Worm (Caenorhabditis elegans): ENCODE measurements around the gene W07G4.8.
A peak's percentile ranks its signal among the peaks of the same experiment; 100 is the strongest.

The W07G4.8 gene

DNA sequence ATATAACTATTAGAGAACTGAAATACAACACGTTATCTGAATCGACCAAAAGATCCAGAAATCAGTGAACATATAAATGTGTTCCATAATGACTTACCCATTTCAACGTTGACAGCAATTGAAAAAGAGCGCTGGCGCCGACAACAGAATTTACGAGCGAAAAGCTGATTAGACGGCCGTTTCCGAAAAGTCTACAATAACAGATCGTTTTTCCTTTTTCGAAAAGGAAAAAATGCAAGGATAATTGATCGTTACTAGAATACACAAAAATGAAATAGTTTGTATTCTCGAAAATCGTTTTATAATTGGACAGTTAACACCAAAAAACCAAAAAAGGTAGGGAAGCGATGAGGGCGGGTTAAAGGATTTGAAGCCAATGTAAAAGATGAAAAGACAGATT lies 4.3 kb upstream of the W07G4.8 start, which contains the start of gene srr-1:
Gene srr-1, minus strand, starts transcription at position 101 of the 400 bp plus-strand sequence.
- no peak for TF ChIP-seq skn-1 (tag; optimal IDR thresholded peaks at IDR 0.05)
- TF ChIP-seq F37D6.2 (tag; optimal IDR thresholded peaks at IDR 0.05) = no peak
- TF ChIP-seq daf-19 (GFP tag; conservative IDR thresholded peaks at IDR 0.05) = no peak
- no peak for TF ChIP-seq D1046.2 (GFP tag; IDR thresholded peaks at IDR 0.05)
- TF ChIP-seq attf-4 (tag; optimal IDR thresholded peaks at IDR 0.05) = no peak
- TF ChIP-seq unc-130 (GFP tag; optimal IDR thresholded peaks at IDR 0.05) = no peak
- no peak for TF ChIP-seq madf-5 (GFP tag; IDR thresholded peaks at IDR 0.05)
- TF ChIP-seq mdl-1 (tag; optimal IDR thresholded peaks at IDR 0.05) = no peak
- TF ChIP-seq ztf-11 (tag; optimal IDR thresholded peaks at IDR 0.05) = no peak
- no peak for TF ChIP-seq dmd-6 (GFP tag; IDR thresholded peaks at IDR 0.05)
- TF ChIP-seq ceh-28 (tag; optimal IDR thresholded peaks at IDR 0.05) = no peak
- TF ChIP-seq lin-29 (GFP tag; IDR thresholded peaks at IDR 0.05) = no peak
- TF ChIP-seq ceh-82 (tag; optimal IDR thresholded peaks at IDR 0.05) = no peak
- no peak for TF ChIP-seq ces-1 (GFP tag; optimal IDR thresholded peaks at IDR 0.05)
- no peak for TF ChIP-seq ceh-62 (tag; optimal IDR thresholded peaks at IDR 0.05)
- no peak for TF ChIP-seq nhr-102 (tag; optimal IDR thresholded peaks at IDR 0.05)
- TF ChIP-seq unc-62 (GFP tag; optimal IDR thresholded peaks at IDR 0.05 in 1 of 2) = no peak
- TF ChIP-seq unc-62 (tag; optimal IDR thresholded peaks at IDR 0.05) = no peak
- TF ChIP-seq spr-1 (tag; optimal IDR thresholded peaks at IDR 0.05) = no peak
- no peak for TF ChIP-seq php-3 (GFP tag; IDR thresholded peaks at IDR 0.05)

ce11 chrV:13047574-13048030 lies 1.8 kb downstream of the W07G4.8 start, which contains the start of gene W07G4.5:
Gene W07G4.5 (plus strand): TSS chrV:13047980.
- TF ChIP-seq unc-130 (GFP tag; optimal IDR thresholded peaks at IDR 0.05) (no peak), fkh-10 (GFP tag; optimal IDR thresholded peaks at IDR 0.05) (no peak), nhr-25 (tag; optimal IDR thresholded peaks at IDR 0.05; ENCODE audit: borderline replicate concordance, insufficient read depth) (no peak), spr-3 (GFP tag; optimal IDR thresholded peaks at IDR 0.05) (no peak), mdl-1 (tag; optimal IDR thresholded peaks at IDR 0.05) (peak in 1 of 2 experiments; percentile 29), zag-1 (tag; optimal IDR thresholded peaks at IDR 0.05) (no peak), ztf-7 (tag; optimal IDR thresholded peaks at IDR 0.05) (no peak), dmd-9 (GFP tag; IDR thresholded peaks at IDR 0.05) (no peak), F44E2.7 (GFP tag; IDR thresholded peaks at IDR 0.05) (no peak), Y48G9A.11 (GFP tag; IDR thresholded peaks at IDR 0.05) (no peak), lin-39 (tag; optimal IDR thresholded peaks at IDR 0.05) (no peak), ZK546.5 (tag; optimal IDR thresholded peaks at IDR 0.05) (no peak), cey-2 (tag; optimal IDR thresholded peaks at IDR 0.05; ENCODE audit: borderline replicate concordance, insufficient read depth) (no peak), lir-3 (tag; optimal IDR thresholded peaks at IDR 0.05) (no peak), ztf-11 (tag; optimal IDR thresholded peaks at IDR 0.05) (no peak), rbr-2 (tag; optimal IDR thresholded peaks at IDR 0.05) (no peak), nhr-77 (tag; optimal IDR thresholded peaks at IDR 0.05) (no peak), R02D3.7 (tag; optimal IDR thresholded peaks at IDR 0.05) (no peak), hif-1 (tag; optimal IDR thresholded peaks at IDR 0.05) (peak; percentile 37 to 87), aly-2 (tag; optimal IDR thresholded peaks at IDR 0.05) (no peak), pqm-1 (tag; optimal IDR thresholded peaks at IDR 0.05) (peak; percentile 70), madf-9 (GFP tag; conservative IDR thresholded peaks at IDR 0.05) (no peak), attf-4 (tag; optimal IDR thresholded peaks at IDR 0.05) (no peak), Y75B8A.6 (GFP tag; IDR thresholded peaks at IDR 0.05) (no peak), nhr-10 (tag; optimal IDR thresholded peaks at IDR 0.05) (no peak), nhr-28 (tag; optimal IDR thresholded peaks at IDR 0.05) (peak; percentile 83), zip-11 (GFP tag; IDR thresholded peaks at IDR 0.05) (no peak), nhr-102 (tag; optimal IDR thresholded peaks at IDR 0.05) (no peak), F49E8.2 (tag; optimal IDR thresholded peaks at IDR 0.05; ENCODE audit: borderline replicate concordance) (no peak), dve-1 (tag; optimal IDR thresholded peaks at IDR 0.05; ENCODE audit: insufficient read depth) (peak; percentile 42), duxl-1 (tag; optimal IDR thresholded peaks at IDR 0.05; ENCODE audit: poor library complexity) (no peak), arid-1 (GFP tag; conservative IDR thresholded peaks at IDR 0.05) (no peak), hlh-11 (tag; optimal IDR thresholded peaks at IDR 0.05) (peak; percentile 66), D1046.2 (GFP tag; IDR thresholded peaks at IDR 0.05) (no peak), zfp-3 (GFP tag; conservative IDR thresholded peaks at IDR 0.05) (no peak), mxl-3 (GFP tag; optimal IDR thresholded peaks at IDR 0.05) (peak; percentile 28)
